Fruit fly (Drosophila melanogaster) whole organism, prepupa: ENCODE measurements around the gene CG7453.

Experiments used
- CG16779 ChIP-seq: fragments of 200-800 bp; sonication (Bioruptor generic); optimal IDR thresholded peaks from 3 replicates; lab custom pipeline; 2017; ENCODE audit warnings: missing biosample characterization, mild to moderate bottlenecking, missing genetic modification characterization
- CG3032 ChIP-seq: fragments of 200-800 bp; optimal IDR thresholded peaks from 2 replicates; lab custom pipeline; 2019; ENCODE audit warnings: missing biosample characterization, mild to moderate bottlenecking, missing genetic modification characterization, moderate library complexity
- Eip93F ChIP-seq: fragments of 200-800 bp; sonication (Bioruptor generic); optimal IDR thresholded peaks from 2 replicates; lab custom pipeline; 2016; ENCODE audit warnings: missing biosample characterization, mild to moderate bottlenecking, missing genetic modification characterization
- Gug ChIP-seq: fragments of 200-800 bp; sonication (Bioruptor generic); IDR thresholded peaks from 2 replicates; pipeline ENCODE4 v1.3.6; 2022; ENCODE audit warnings: missing biosample characterization, missing genetic modification characterization
- Met ChIP-seq: fragments of 200-800 bp; sonication (Bioruptor generic); optimal IDR thresholded peaks from 3 replicates; lab custom pipeline; 2016; ENCODE audit warnings: missing biosample characterization, missing genetic modification characterization
- OdsH ChIP-seq: fragments of 200-800 bp; sonication (Bioruptor generic); optimal IDR thresholded peaks from 3 replicates; lab custom pipeline; 2016; ENCODE audit warnings: missing biosample characterization, missing genetic modification characterization
- Sox102F ChIP-seq: fragments of 200-800 bp; sonication (Bioruptor generic); optimal IDR thresholded peaks from 2 replicates; lab custom pipeline; 2016; ENCODE audit warnings: missing biosample characterization, mild to moderate bottlenecking, missing genetic modification characterization
- fd59A ChIP-seq: fragments of 200-800 bp; sonication (Bioruptor generic); optimal IDR thresholded peaks from 2 replicates; lab custom pipeline; 2017; ENCODE audit warnings: missing biosample characterization, mild to moderate bottlenecking, missing genetic modification characterization, missing genetic modification reagents
- salr ChIP-seq, 2 experiments: fragments of 200-800 bp; sonication (Bioruptor generic); optimal IDR thresholded peaks; 3 replicates each; lab custom pipeline; 2016 to 2018; ENCODE audit warnings: missing biosample characterization in 2 of 2, missing genetic modification characterization in 2 of 2, mild to moderate bottlenecking in 1 of 2

- TF ChIP-seq CG16779 (tag; lab: Kevin White, UChicago) (no peak), OdsH (GFP tag; lab: Kevin White, UChicago) (peak; percentile 19), Met (GFP tag; lab: Kevin White, UChicago) (no peak), CG3032 (tag; lab: Kevin White, UChicago) (peak; percentile 49), fd59A (GFP tag; lab: Kevin White, UChicago) (peak; percentile 14), Eip93F (GFP tag; lab: Kevin White, UChicago) (no peak), Gug (GFP tag; lab: Robert Waterston, UW) (no peak), salr (GFP tag; optimal IDR thresholded peaks at IDR 0.05; lab: Kevin White, UChicago) (peak in 1 of 2 experiments; percentile 1), Sox102F (GFP tag; lab: Kevin White, UChicago) (no peak)
Observed at dm6 chrX:19160635-19161407, 19.2 kb upstream of the CG7453 start.
